Worm (Caenorhabditis elegans): ENCODE measurements around the gene clp-1.

ce11 chrIII:7973968-7974607 is 5.7 kb upstream of the clp-1 start:
- TF ChIP-seq ceh-9 (tag; optimal IDR thresholded peaks at IDR 0.05) (no peak), unc-86 (tag; optimal IDR thresholded peaks at IDR 0.05) (no peak), unc-55 (GFP tag; optimal IDR thresholded peaks at IDR 0.05) (no peak), fkh-10 (GFP tag; optimal IDR thresholded peaks at IDR 0.05) (no peak), ama-1 (optimal IDR thresholded peaks at IDR 0.05) (no peak), elt-2 (tag; optimal IDR thresholded peaks at IDR 0.05) (no peak), dmd-4 (tag; optimal IDR thresholded peaks at IDR 0.05; ENCODE audit: borderline replicate concordance) (no peak), ets-4 (tag; optimal IDR thresholded peaks at IDR 0.05) (no peak), sox-2 (GFP tag; IDR thresholded peaks at IDR 0.05) (no peak), nhr-11 (tag; optimal IDR thresholded peaks at IDR 0.05) (no peak), ceh-48 (tag; optimal IDR thresholded peaks at IDR 0.05) (no peak), ceh-6 (GFP tag; optimal IDR thresholded peaks at IDR 0.05) (no peak)
